Worm (Caenorhabditis elegans) whole organism, L4 larva: Measurements from ENCODE around the gene tmem-145.

Source experiments
- F10B5.3 ChIP-seq: sonication (generic microtip); optimal IDR thresholded peaks from 2 replicates; lab custom pipeline; 2016; ENCODE audit warnings: mild to moderate bottlenecking, missing genetic modification characterization, missing compliant biosample characterization
- F49E8.2 ChIP-seq: sonication (generic microtip); optimal IDR thresholded peaks from 2 replicates; lab custom pipeline; 2016; ENCODE audit warnings: missing compliant biosample characterization, mild to moderate bottlenecking, missing genetic modification characterization, borderline replicate concordance
- Y105C5A.15 ChIP-seq: fragments of 200-800 bp; sonication (Bioruptor generic); IDR thresholded peaks from 2 replicates; pipeline ENCODE4 v1.3.6; 2022; ENCODE audit warnings: missing genetic modification characterization, missing compliant biosample characterization
- aly-2 ChIP-seq: sonication (generic microtip); optimal IDR thresholded peaks from 2 replicates; lab custom pipeline; 2018; ENCODE audit warnings: missing biosample characterization, missing genetic modification characterization
- ceh-28 ChIP-seq: fragments of 150-350 bp; optimal IDR thresholded peaks from 2 replicates; lab custom pipeline; 2014; ENCODE audit warnings: missing biosample characterization, missing genetic modification reagents, missing genetic modification characterization
- lsy-2 ChIP-seq, 2 experiments: fragments of 150-350 bp in 1 of 2; sonication (generic microtip) in 1 of 2; optimal IDR thresholded peaks; 2 replicates each; lab custom pipeline; 2014 to 2017; ENCODE audit warnings: missing biosample characterization in 2 of 2, missing genetic modification characterization in 2 of 2
- madf-9 ChIP-seq: fragments of 200-800 bp; sonication (Bioruptor generic); conservative IDR thresholded peaks from 2 replicates; pipeline ENCODE4 v1.3.6; 2022; ENCODE audit warnings: missing genetic modification reagents, missing genetic modification characterization, missing compliant biosample characterization
- nhr-25 ChIP-seq: sonication (generic microtip); optimal IDR thresholded peaks from 2 replicates; lab custom pipeline; 2017; ENCODE audit warnings: missing genetic modification characterization, mild to moderate bottlenecking, missing compliant biosample characterization, antibody characterized with exemption, moderate library complexity, borderline replicate concordance; ENCODE audit not compliant: insufficient read depth
- pha-4 ChIP-seq, 2 experiments: fragments of 150-350 bp in 1 of 2; fragments of 200-800 bp in 1 of 2; sonication (Bioruptor generic) in 1 of 2; IDR thresholded peaks in 1 of 2; optimal IDR thresholded peaks in 1 of 2; 2 replicates each; pipeline versions ENCODE4 v1.3.6 to Lab custom; 2014 to 2022; ENCODE audit warnings: missing genetic modification characterization in 2 of 2, missing genetic modification reagents in 2 of 2, missing biosample characterization in 1 of 2, missing compliant biosample characterization in 1 of 2
- pqm-1 ChIP-seq: sonication (generic microtip); optimal IDR thresholded peaks from 2 replicates; lab custom pipeline; 2017; ENCODE audit warnings: missing biosample characterization, missing genetic modification characterization
- skn-1 ChIP-seq: fragments of 150-350 bp; optimal IDR thresholded peaks from 2 replicates; lab custom pipeline; 2014; ENCODE audit warnings: missing biosample characterization, missing genetic modification characterization

- TF ChIP-seq lsy-2 (tag; optimal IDR thresholded peaks at IDR 0.05; lab: Kevin White, UChicago) (no peak), Y105C5A.15 (no peak), nhr-25 (tag; lab: Kevin White, UChicago) (no peak), aly-2 (tag; lab: Kevin White, UChicago) (no peak), F10B5.3 (tag; lab: Kevin White, UChicago) (no peak), pha-4 (GFP tag; IDR thresholded peaks at IDR 0.05; lab: Robert Waterston, UW) (no peak), pha-4 (tag; optimal IDR thresholded peaks at IDR 0.05; lab: Kevin White, UChicago) (no peak), ceh-28 (tag; lab: Kevin White, UChicago) (no peak), skn-1 (tag; lab: Kevin White, UChicago) (no peak), F49E8.2 (tag; lab: Kevin White, UChicago) (no peak), madf-9 (GFP tag; lab: Robert Waterston, UW) (no peak), pqm-1 (tag; lab: Kevin White, UChicago) (no peak)
Measured at ce11 chrX:12082813-12083212, 9.1 kb upstream of the tmem-145 start.
